Worm (Caenorhabditis elegans): ENCODE results near the gene mrps-18.C.

DNA sequence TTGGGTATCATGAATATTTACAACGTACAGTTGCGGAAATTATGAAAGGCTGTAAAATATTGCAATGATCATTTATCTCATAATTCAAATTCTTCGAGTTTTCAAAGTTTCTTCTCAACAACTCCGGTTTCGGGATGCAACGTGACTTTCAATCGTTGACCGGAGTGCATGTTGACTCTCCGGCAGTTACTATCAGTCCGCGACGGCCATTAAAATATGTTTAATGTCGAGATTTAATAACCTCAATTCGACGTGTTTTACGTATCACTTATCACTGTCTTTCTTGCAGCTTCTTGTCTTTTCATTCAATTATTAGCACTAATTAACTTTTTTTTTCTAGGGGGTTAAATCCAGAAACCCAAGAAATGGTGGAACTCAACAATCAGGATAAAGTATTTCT lies 17.8 kb upstream of the mrps-18.C start, which contains the start of gene tsp-10:
- TF ChIP-seq ceh-58 (GFP tag; IDR thresholded peaks at IDR 0.05): no peak
- no peak for TF ChIP-seq F33H1.4 (GFP tag; IDR thresholded peaks at IDR 0.05)
- TF ChIP-seq unc-62 (GFP tag; optimal IDR thresholded peaks at IDR 0.05): no peak
- TF ChIP-seq tlf-1 (GFP tag; optimal IDR thresholded peaks at IDR 0.05): no peak
- TF ChIP-seq ccch-3 (GFP tag; optimal IDR thresholded peaks at IDR 0.05): no peak
- no peak for TF ChIP-seq unc-130 (GFP tag; optimal IDR thresholded peaks at IDR 0.05)
